Worm (Caenorhabditis elegans) whole organism, early embryonic: ENCODE data around the gene F43C11.10.

Experiments used
- B0310.2 ChIP-seq: sonication (generic microtip); optimal IDR thresholded peaks from 2 replicates; lab custom pipeline; 2016; ENCODE audit warnings: mild to moderate bottlenecking, missing genetic modification characterization, missing compliant biosample characterization
- aly-1 ChIP-seq: sonication (generic microtip); optimal IDR thresholded peaks from 2 replicates; lab custom pipeline; 2016; ENCODE audit warnings: missing genetic modification characterization, missing compliant biosample characterization
- ama-1 ChIP-seq: fragments of 150-350 bp; optimal IDR thresholded peaks from 2 replicates; lab custom pipeline; 2014
- ceh-13 ChIP-seq: fragments of 200-800 bp; sonication (Bioruptor generic); optimal IDR thresholded peaks from 2 replicates; lab custom pipeline; 2018; ENCODE audit warnings: mild to moderate bottlenecking, missing genetic modification characterization, missing compliant biosample characterization
- ets-7 ChIP-seq: sonication (generic microtip); optimal IDR thresholded peaks from 2 replicates; lab custom pipeline; 2016; ENCODE audit warnings: missing genotype, missing genetic modification characterization, missing compliant biosample characterization
- flt-1 ChIP-seq: fragments of 200-800 bp; sonication (Bioruptor generic); IDR thresholded peaks from 2 replicates; pipeline ENCODE4 v1.3.6; 2022; ENCODE audit warnings: missing genetic modification characterization, missing compliant biosample characterization
- hmbx-1 ChIP-seq: sonication (generic microtip); optimal IDR thresholded peaks from 2 replicates; lab custom pipeline; 2016; ENCODE audit warnings: mild to moderate bottlenecking, missing genetic modification characterization, missing compliant biosample characterization
- hmg-4 ChIP-seq: fragments of 200-800 bp; sonication (Bioruptor generic); optimal IDR thresholded peaks from 2 replicates; lab custom pipeline; 2018; ENCODE audit warnings: mild to moderate bottlenecking, missing genetic modification characterization, missing compliant biosample characterization
- scrt-1 ChIP-seq: fragments of 200-800 bp; sonication (Bioruptor generic); IDR thresholded peaks from 2 replicates; pipeline ENCODE4 v1.3.6; 2022; ENCODE audit warnings: missing genetic modification characterization, missing compliant biosample characterization
- sea-1 ChIP-seq: fragments of 200-800 bp; sonication (Bioruptor generic); conservative IDR thresholded peaks from 2 replicates; pipeline ENCODE4 v1.3.6; 2022; ENCODE audit warnings: missing genetic modification characterization, missing compliant biosample characterization
- tbx-11 ChIP-seq: fragments of 200-800 bp; sonication (Bioruptor generic); IDR thresholded peaks from 2 replicates; pipeline ENCODE4 v1.3.6; 2022; ENCODE audit warnings: missing genetic modification characterization, missing compliant biosample characterization
- tbx-37 ChIP-seq: fragments of 200-800 bp; sonication (Bioruptor generic); conservative IDR thresholded peaks from 2 replicates; pipeline ENCODE4 v1.3.6; 2022; ENCODE audit warnings: missing genetic modification reagents, missing genetic modification characterization, missing compliant biosample characterization
- tra-4 ChIP-seq: sonication (generic microtip); optimal IDR thresholded peaks from 2 replicates; lab custom pipeline; 2017; ENCODE audit warnings: missing genetic modification characterization, missing compliant biosample characterization

DNA sequence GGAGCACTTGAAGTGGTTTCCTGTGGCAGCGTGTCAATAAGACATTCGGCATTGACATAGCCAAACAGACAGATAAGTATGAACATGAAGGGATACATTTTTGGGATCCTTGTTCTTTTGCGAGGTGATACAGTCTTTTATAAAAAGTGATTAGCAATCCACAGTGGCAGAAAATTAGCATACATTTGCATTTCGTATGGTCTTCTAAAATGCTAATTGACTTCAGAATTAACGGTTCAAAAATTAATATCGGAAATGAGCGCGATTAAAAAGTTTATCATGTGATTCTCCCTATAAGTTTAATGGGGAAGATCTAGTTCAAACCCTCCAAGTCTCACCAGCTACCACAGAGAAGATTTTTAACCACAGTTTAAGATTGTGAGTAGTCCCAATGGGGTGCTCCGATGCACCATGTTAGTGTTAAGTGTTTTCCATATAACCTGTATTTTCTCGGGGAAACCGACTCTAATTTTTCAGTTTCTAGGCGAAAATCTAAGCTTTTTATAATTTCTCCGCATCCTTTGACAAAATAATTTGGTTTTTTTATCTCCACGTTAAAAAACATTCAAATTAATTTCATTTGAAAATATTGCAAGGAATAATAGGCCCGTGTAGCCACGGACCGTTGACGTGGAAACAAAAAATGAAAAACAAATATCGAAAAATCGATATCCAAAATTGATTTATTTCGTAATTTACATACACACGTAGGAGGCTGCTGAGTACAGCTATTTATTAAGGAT, 14.3 kb upstream of the F43C11.10 start, which contains the start of the genes F43C11.12 and F16G10.5:
- TF ChIP-seq B0310.2 (tag; lab: Kevin White, UChicago) (no peak), ets-7 (tag; lab: Kevin White, UChicago) (no peak), scrt-1 (no peak), flt-1 (no peak), ama-1 (no peak), aly-1 (tag; lab: Kevin White, UChicago) (no peak), tra-4 (tag; lab: Kevin White, UChicago) (no peak), hmg-4 (no peak), ceh-13 (GFP tag; lab: Kevin White, UChicago) (no peak), sea-1 (no peak), hmbx-1 (tag; lab: Kevin White, UChicago) (no peak), tbx-37 (no peak), tbx-11 (no peak)
